Worm (Caenorhabditis elegans): ENCODE results near the gene Y56A3A.2.

Gene Y56A3A.2

DNA sequence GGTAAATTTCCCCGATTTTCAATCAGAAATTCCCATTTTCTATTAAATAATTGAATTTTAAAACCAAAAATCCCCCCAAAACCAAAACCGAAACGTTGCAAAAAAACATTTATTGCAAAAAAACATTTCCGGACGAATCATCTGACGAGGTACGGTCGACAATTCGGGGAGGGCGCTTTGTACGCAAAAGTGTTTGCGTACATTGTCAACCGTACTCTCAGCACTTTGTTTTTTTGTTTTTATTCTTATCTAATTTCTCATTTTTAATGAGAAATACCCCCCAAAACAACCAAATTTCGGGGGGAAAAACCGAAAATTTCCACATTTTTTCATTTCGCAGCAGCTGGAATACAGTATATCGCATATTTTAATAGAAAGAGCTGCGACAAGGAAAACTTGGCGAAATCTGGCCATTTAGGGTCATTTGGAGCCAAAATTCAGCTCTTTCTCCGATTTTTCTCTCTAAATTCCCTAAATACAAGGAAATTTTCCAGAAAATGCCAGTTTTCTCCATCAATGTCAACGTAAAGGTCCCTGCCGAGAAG is 14.3 kb downstream of the Y56A3A.2 start, which contains the start of gene mif-1:
mif-1 (plus strand) TSS at position 495 of the 545 bp plus-strand sequence.
- no peak for TF ChIP-seq tbx-2 (tag; optimal IDR thresholded peaks at IDR 0.05)
- TF ChIP-seq ceh-82 (tag; optimal IDR thresholded peaks at IDR 0.05): no peak
- TF ChIP-seq ama-1 (optimal IDR thresholded peaks at IDR 0.05): no peak
- no peak for TF ChIP-seq ztf-4 (tag; optimal IDR thresholded peaks at IDR 0.05)
- TF ChIP-seq elt-1 (tag; optimal IDR thresholded peaks at IDR 0.05): no peak
- no peak for TF ChIP-seq sea-2 (GFP tag; optimal IDR thresholded peaks at IDR 0.05)
- peak; percentile 64 for TF ChIP-seq lin-39 (tag; optimal IDR thresholded peaks at IDR 0.05)
- peak; percentile 33 for TF ChIP-seq hmg-11 (tag; optimal IDR thresholded peaks at IDR 0.05)
- TF ChIP-seq daf-12 (tag; optimal IDR thresholded peaks at IDR 0.05): no peak
- TF ChIP-seq nhr-43 (tag; optimal IDR thresholded peaks at IDR 0.05; ENCODE audit: poor library complexity, severe bottlenecking): no peak
- TF ChIP-seq nhr-25 (tag; optimal IDR thresholded peaks at IDR 0.05): no peak
- no peak for TF ChIP-seq unc-62 (GFP tag; optimal IDR thresholded peaks at IDR 0.05)
- peak; percentile 59 for TF ChIP-seq egl-5 (tag; optimal IDR thresholded peaks at IDR 0.05)
- no peak for TF ChIP-seq ceh-16 (tag; optimal IDR thresholded peaks at IDR 0.05)
- peak; percentile 66 for TF ChIP-seq lin-15B (tag; optimal IDR thresholded peaks at IDR 0.05)
- TF ChIP-seq nfya-1 (tag; optimal IDR thresholded peaks at IDR 0.05; ENCODE audit: insufficient read depth): peak; percentile 97
- peak; percentile 9 for TF ChIP-seq elt-2 (tag; optimal IDR thresholded peaks at IDR 0.05)
- TF ChIP-seq nhr-28 (tag; optimal IDR thresholded peaks at IDR 0.05): no peak
- TF ChIP-seq eor-1 (tag; optimal IDR thresholded peaks at IDR 0.05): no peak
- TF ChIP-seq pha-4 (tag; optimal IDR thresholded peaks at IDR 0.05): peak; percentile 69
- TF ChIP-seq snpc-4 (tag; optimal IDR thresholded peaks at IDR 0.05): no peak
- no peak for TF ChIP-seq skn-1 (tag; optimal IDR thresholded peaks at IDR 0.05)
- TF ChIP-seq zag-1 (tag; optimal IDR thresholded peaks at IDR 0.05): no peak
- TF ChIP-seq fkh-10 (GFP tag; optimal IDR thresholded peaks at IDR 0.05): no peak
- no peak for TF ChIP-seq pqm-1 (tag; optimal IDR thresholded peaks at IDR 0.05)
- TF ChIP-seq nhr-77 (tag; optimal IDR thresholded peaks at IDR 0.05): no peak
- TF ChIP-seq ceh-28 (tag; optimal IDR thresholded peaks at IDR 0.05): no peak
- no peak for TF ChIP-seq nhr-76 (tag; optimal IDR thresholded peaks at IDR 0.05)
- no peak for TF ChIP-seq unc-39 (tag; optimal IDR thresholded peaks at IDR 0.05)
- no peak for TF ChIP-seq nhr-23 (tag; optimal IDR thresholded peaks at IDR 0.05)
- no peak for TF ChIP-seq nhr-67 (tag; optimal IDR thresholded peaks at IDR 0.05)
- TF ChIP-seq jun-1 (tag; optimal IDR thresholded peaks at IDR 0.05): no peak
- TF ChIP-seq ztf-11 (tag; optimal IDR thresholded peaks at IDR 0.05): no peak
- TF ChIP-seq mml-1 (tag; optimal IDR thresholded peaks at IDR 0.05): no peak
- TF ChIP-seq mdl-1 (tag; optimal IDR thresholded peaks at IDR 0.05): no peak
- no peak for TF ChIP-seq fos-1 (tag; optimal IDR thresholded peaks at IDR 0.05)
- no peak for TF ChIP-seq ceh-9 (tag; optimal IDR thresholded peaks at IDR 0.05)
- no peak for TF ChIP-seq aly-2 (tag; optimal IDR thresholded peaks at IDR 0.05)
- TF ChIP-seq nhr-237 (tag; optimal IDR thresholded peaks at IDR 0.05): no peak
- TF ChIP-seq fkh-2 (tag; optimal IDR thresholded peaks at IDR 0.05): no peak
- TF ChIP-seq nhr-11 (tag; optimal IDR thresholded peaks at IDR 0.05): no peak

DNA sequence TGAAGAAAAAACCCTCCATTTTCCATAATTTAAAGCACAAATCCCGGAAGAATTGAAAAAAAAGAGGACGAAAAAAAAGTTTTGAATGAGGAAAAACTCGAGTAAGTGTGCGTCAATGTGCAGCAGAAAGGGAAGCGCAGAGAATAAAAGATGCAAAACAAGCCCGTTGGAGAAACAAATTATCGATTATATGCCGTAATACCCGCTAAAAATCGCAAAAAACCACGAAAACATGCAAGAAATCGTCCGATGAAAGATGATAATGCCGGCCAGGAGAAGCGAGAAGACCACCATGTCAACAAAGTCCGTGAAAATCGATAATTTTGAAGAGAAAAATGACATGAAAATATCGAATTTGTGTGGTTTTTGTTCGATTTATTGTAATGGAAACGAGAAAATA is 15.0 kb downstream of the Y56A3A.2 start:
- TF ChIP-seq ceh-16 (tag; optimal IDR thresholded peaks at IDR 0.05): no peak
- no peak for TF ChIP-seq zag-1 (tag; optimal IDR thresholded peaks at IDR 0.05)
- TF ChIP-seq tbx-2 (tag; optimal IDR thresholded peaks at IDR 0.05): no peak
- no peak for TF ChIP-seq egl-5 (tag; optimal IDR thresholded peaks at IDR 0.05)
- peak; percentile 61 for TF ChIP-seq ceh-28 (tag; optimal IDR thresholded peaks at IDR 0.05)
- TF ChIP-seq elt-3 (tag; optimal IDR thresholded peaks at IDR 0.05): no peak
- no peak for TF ChIP-seq mml-1 (tag; optimal IDR thresholded peaks at IDR 0.05)
- peak; percentile 45 for TF ChIP-seq nfya-1 (tag; optimal IDR thresholded peaks at IDR 0.05; ENCODE audit: insufficient read depth)

DNA sequence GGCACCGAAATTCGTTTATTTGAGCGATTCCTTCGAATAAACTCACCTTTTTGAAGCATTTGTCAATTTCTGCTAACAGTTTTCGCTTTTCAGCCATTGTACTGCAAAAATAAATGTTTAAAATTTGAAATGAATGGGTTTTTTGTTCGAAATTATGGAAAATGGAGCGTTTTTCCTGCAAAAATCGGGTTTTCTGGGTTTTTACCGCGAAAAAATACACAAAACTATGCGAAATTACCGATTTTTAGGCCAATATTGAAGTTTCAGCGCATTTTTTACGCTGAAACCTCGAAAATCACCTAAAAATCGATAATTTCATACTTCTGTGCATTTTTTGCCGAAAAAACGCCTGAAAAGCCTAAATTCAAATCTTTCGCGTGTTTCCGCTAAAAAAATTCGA is 15.7 kb downstream of the Y56A3A.2 start, which contains the start of gene ntl-3:
ntl-3 (minus strand) TSS at position 101 of the 400 bp plus-strand sequence.
- no peak for TF ChIP-seq hmg-11 (tag; optimal IDR thresholded peaks at IDR 0.05)
- TF ChIP-seq ztf-11 (tag; optimal IDR thresholded peaks at IDR 0.05): no peak
- TF ChIP-seq nhr-67 (tag; optimal IDR thresholded peaks at IDR 0.05): no peak
- TF ChIP-seq elt-2 (tag; optimal IDR thresholded peaks at IDR 0.05): no peak
- TF ChIP-seq mml-1 (tag; optimal IDR thresholded peaks at IDR 0.05): no peak
- TF ChIP-seq pha-4 (tag; optimal IDR thresholded peaks at IDR 0.05): no peak
- TF ChIP-seq unc-39 (tag; optimal IDR thresholded peaks at IDR 0.05): no peak
- TF ChIP-seq lin-39 (tag; optimal IDR thresholded peaks at IDR 0.05): no peak
- no peak for TF ChIP-seq sea-2 (GFP tag; optimal IDR thresholded peaks at IDR 0.05)
- no peak for TF ChIP-seq mdl-1 (tag; optimal IDR thresholded peaks at IDR 0.05)
- no peak for TF ChIP-seq fos-1 (tag; optimal IDR thresholded peaks at IDR 0.05)
- no peak for TF ChIP-seq fkh-10 (GFP tag; optimal IDR thresholded peaks at IDR 0.05)
- TF ChIP-seq jun-1 (tag; optimal IDR thresholded peaks at IDR 0.05): no peak
